Fruit fly (Drosophila melanogaster) whole organism, pupa: ENCODE data around the gene CG4186.

ENCODE experiments used
- CG15710 ChIP-seq: fragments of 200-800 bp; sonication (Bioruptor generic); optimal IDR thresholded peaks from 2 replicates; lab custom pipeline; 2018; ENCODE audit warnings: missing biosample characterization, mild to moderate bottlenecking, missing genetic modification characterization, moderate library complexity
- CG17806 ChIP-seq: fragments of 200-800 bp; sonication (Bioruptor generic); optimal IDR thresholded peaks from 2 replicates; lab custom pipeline; 2018; ENCODE audit warnings: missing biosample characterization, mild to moderate bottlenecking, missing genetic modification characterization, moderate library complexity
- CG32121 ChIP-seq: fragments of 200-800 bp; sonication (Bioruptor generic); IDR thresholded peaks from 2 replicates; pipeline ENCODE4 v1.3.6; 2022; ENCODE audit warnings: missing biosample characterization, missing genetic modification characterization
- CG34367 ChIP-seq: fragments of 200-800 bp; sonication (Bioruptor generic); optimal IDR thresholded peaks from 2 replicates; lab custom pipeline; 2018; ENCODE audit warnings: missing biosample characterization, mild to moderate bottlenecking, missing genetic modification characterization
- CG8301 ChIP-seq: fragments of 200-800 bp; sonication (Bioruptor generic); optimal IDR thresholded peaks from 2 replicates; lab custom pipeline; 2018; ENCODE audit warnings: missing biosample characterization, mild to moderate bottlenecking, missing genetic modification characterization
- EcR ChIP-seq: fragments of 200-800 bp; sonication (Bioruptor generic); optimal IDR thresholded peaks from 3 replicates; lab custom pipeline; 2019; ENCODE audit warnings: missing biosample characterization, missing genetic modification characterization, mild to moderate bottlenecking, moderate library complexity, missing genetic modification reagents
- Pif1B ChIP-seq: fragments of 200-800 bp; sonication (Bioruptor generic); optimal IDR thresholded peaks from 3 replicates; lab custom pipeline; 2016; ENCODE audit warnings: missing biosample characterization, missing genetic modification characterization
- Snoo ChIP-seq: fragments of 200-800 bp; sonication (Bioruptor generic); optimal IDR thresholded peaks from 3 replicates; lab custom pipeline; 2017; ENCODE audit warnings: missing biosample characterization, mild to moderate bottlenecking, missing genetic modification characterization, inconsistent platforms
- fd96Ca ChIP-seq: fragments of 200-800 bp; sonication (Bioruptor generic); IDR thresholded peaks from 3 replicates; pipeline ENCODE4 v1.3.6; 2022; ENCODE audit warnings: missing biosample characterization, missing genetic modification characterization

DNA sequence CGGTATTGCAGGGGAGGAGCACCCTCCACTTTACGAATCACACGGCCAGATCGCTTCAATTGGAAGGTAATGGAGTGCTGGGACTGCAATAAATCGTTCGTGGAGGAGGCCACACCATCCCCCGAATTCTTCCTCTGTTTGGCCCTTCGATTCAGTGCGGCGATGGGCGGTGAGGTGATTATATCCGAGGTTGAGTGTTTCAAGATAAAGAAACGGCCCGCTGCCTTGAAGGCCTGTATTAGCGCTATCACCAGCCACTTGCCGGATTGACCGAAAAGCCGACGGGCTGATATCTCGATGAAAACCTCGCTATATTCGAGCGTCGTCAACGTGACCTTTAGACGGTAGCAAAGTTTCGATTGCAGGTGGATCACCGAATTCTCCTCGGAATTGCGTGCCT, 8.1 kb downstream of the CG4186 start:
- TF ChIP-seq CG32121 (GFP tag; lab: Robert Waterston, UW) (no peak), CG17806 (tag; lab: Kevin White, UChicago) (no peak), EcR (GFP tag; lab: Kevin White, UChicago) (no peak), Pif1B (GFP tag; lab: Kevin White, UChicago) (no peak), CG8301 (tag; lab: Kevin White, UChicago) (no peak), CG34367 (tag; lab: Kevin White, UChicago) (no peak), Snoo (tag; lab: Kevin White, UChicago) (no peak), CG15710 (tag; lab: Kevin White, UChicago) (no peak), fd96Ca (GFP tag; lab: Robert Waterston, UW) (no peak)
